Worm (Caenorhabditis elegans): ENCODE results near the gene C02E7.10.

- TF ChIP-seq sptf-1 (tag; optimal IDR thresholded peaks at IDR 0.05) (no peak), drap-1 (GFP tag; optimal IDR thresholded peaks at IDR 0.05) (no peak), lsy-2 (tag; optimal IDR thresholded peaks at IDR 0.05) (no peak), tbx-8 (GFP tag; optimal IDR thresholded peaks at IDR 0.05) (no peak), snpc-4 (tag; optimal IDR thresholded peaks at IDR 0.05) (no peak), ces-1 (GFP tag; optimal IDR thresholded peaks at IDR 0.05) (no peak), nhr-28 (tag; optimal IDR thresholded peaks at IDR 0.05) (no peak), mab-5 (tag; optimal IDR thresholded peaks at IDR 0.05) (no peak), nhr-12 (tag; optimal IDR thresholded peaks at IDR 0.05) (no peak), lin-13 (tag; optimal IDR thresholded peaks at IDR 0.05) (no peak), mep-1 (tag; optimal IDR thresholded peaks at IDR 0.05) (no peak), nhr-76 (tag; optimal IDR thresholded peaks at IDR 0.05) (no peak), ham-2 (GFP tag; optimal IDR thresholded peaks at IDR 0.05) (no peak), pha-4 (tag; optimal IDR thresholded peaks at IDR 0.05) (no peak)
These were observed 41.5 kb downstream of the C02E7.10 start for ce11 chrV:4891305-4891704.
